Worm (Caenorhabditis elegans): ENCODE data around the gene ZK856.7.

ZK856.7 gene

ce11 chrV:10238665-10239064 lies 36.8 kb downstream of the ZK856.7 start, which contains the start of gene fubl-1:
Gene fubl-1 (minus strand): TSS chrV:10238866.
- TF ChIP-seq lin-39 (tag; optimal IDR thresholded peaks at IDR 0.05) (no peak), C34F6.9 (tag; optimal IDR thresholded peaks at IDR 0.05) (peak; percentile 50), ama-1 (optimal IDR thresholded peaks at IDR 0.05) (peak; percentile 29), lsy-2 (tag; optimal IDR thresholded peaks at IDR 0.05) (peak in 1 of 2 experiments; percentile 43), ztf-11 (tag; optimal IDR thresholded peaks at IDR 0.05) (no peak), lin-11 (tag; optimal IDR thresholded peaks at IDR 0.05) (peak; percentile 64), unc-55 (GFP tag; optimal IDR thresholded peaks at IDR 0.05) (peak; percentile 33), aly-2 (tag; optimal IDR thresholded peaks at IDR 0.05) (no peak), nhr-129 (tag; optimal IDR thresholded peaks at IDR 0.05) (peak; percentile 29)

ce11 chrV:10239861-10240260 lies 38.0 kb downstream of the ZK856.7 start, which contains the start of gene fipr-8:
Gene fipr-8 (minus strand): TSS chrV:10239961.
- TF ChIP-seq mab-5 (tag; optimal IDR thresholded peaks at IDR 0.05) (no peak), C34F6.9 (tag; optimal IDR thresholded peaks at IDR 0.05) (no peak), mbf-1 (tag; optimal IDR thresholded peaks at IDR 0.05) (no peak), zag-1 (tag; optimal IDR thresholded peaks at IDR 0.05) (no peak), fos-1 (tag; optimal IDR thresholded peaks at IDR 0.05) (no peak)

- TF ChIP-seq zag-1 (tag; optimal IDR thresholded peaks at IDR 0.05), result no peak
- no peak for TF ChIP-seq sma-9 (GFP tag; optimal IDR thresholded peaks at IDR 0.05)
- no peak for TF ChIP-seq sma-9 (tag; optimal IDR thresholded peaks at IDR 0.05)
- no peak for TF ChIP-seq elt-3 (tag; optimal IDR thresholded peaks at IDR 0.05)
- no peak for TF ChIP-seq nhr-129 (tag; optimal IDR thresholded peaks at IDR 0.05)
- TF ChIP-seq C34F6.9 (tag; optimal IDR thresholded peaks at IDR 0.05), result no peak
- TF ChIP-seq nhr-237 (tag; optimal IDR thresholded peaks at IDR 0.05), result no peak
- no peak for TF ChIP-seq blmp-1 (tag; optimal IDR thresholded peaks at IDR 0.05; ENCODE audit: insufficient read depth)
- no peak for TF ChIP-seq lsy-2 (tag; optimal IDR thresholded peaks at IDR 0.05)
- no peak for TF ChIP-seq nhr-21 (tag; optimal IDR thresholded peaks at IDR 0.05)
- TF ChIP-seq egl-27 (tag; optimal IDR thresholded peaks at IDR 0.05), result no peak
- no peak for TF ChIP-seq unc-62 (GFP tag; optimal IDR thresholded peaks at IDR 0.05)
- TF ChIP-seq nhr-6 (tag; optimal IDR thresholded peaks at IDR 0.05), result no peak
Measured at ce11 chrV:10241121-10241803, 39.4 kb downstream of the ZK856.7 start, which contains the start of the genes C12D8.21 and col-148. Gene C12D8.21 (minus strand): TSS chrV:10241188. Gene col-148 (plus strand): TSS chrV:10241753.

ce11 chrV:10243105-10243504 lies 41.2 kb downstream of the ZK856.7 start, which contains the start of gene C12D8.9:
Gene C12D8.9 (minus strand): TSS chrV:10243205.
- no peak for TF ChIP-seq nhr-23 (tag; optimal IDR thresholded peaks at IDR 0.05)
- no peak for TF ChIP-seq lin-13 (GFP tag; optimal IDR thresholded peaks at IDR 0.05)
- TF ChIP-seq ztf-11 (tag; optimal IDR thresholded peaks at IDR 0.05), result no peak
- no peak for TF ChIP-seq nhr-129 (tag; optimal IDR thresholded peaks at IDR 0.05)
- no peak for TF ChIP-seq sma-3 (GFP tag; optimal IDR thresholded peaks at IDR 0.05)
- TF ChIP-seq alr-1 (tag; optimal IDR thresholded peaks at IDR 0.05), result no peak
- no peak for TF ChIP-seq ZK546.5 (tag; optimal IDR thresholded peaks at IDR 0.05)

ce11 chrV:10244018-10244720 lies 42.3 kb downstream of the ZK856.7 start:
- TF ChIP-seq sma-9 (GFP tag; optimal IDR thresholded peaks at IDR 0.05), result peak; percentile 41
- no peak for TF ChIP-seq sma-9 (tag; optimal IDR thresholded peaks at IDR 0.05)
- TF ChIP-seq unc-55 (GFP tag; optimal IDR thresholded peaks at IDR 0.05), result no peak
- no peak for TF ChIP-seq lin-39 (tag; optimal IDR thresholded peaks at IDR 0.05)
- no peak for TF ChIP-seq R02D3.7 (tag; optimal IDR thresholded peaks at IDR 0.05)
- no peak for TF ChIP-seq ztf-11 (tag; optimal IDR thresholded peaks at IDR 0.05)
- TF ChIP-seq unc-39 (tag; optimal IDR thresholded peaks at IDR 0.05), result no peak
- no peak for TF ChIP-seq ztf-1 (GFP tag; conservative IDR thresholded peaks at IDR 0.05)
- TF ChIP-seq nhr-77 (tag; optimal IDR thresholded peaks at IDR 0.05), result no peak
- no peak for TF ChIP-seq skn-1 (tag; optimal IDR thresholded peaks at IDR 0.05)
- no peak for TF ChIP-seq ztf-4 (tag; optimal IDR thresholded peaks at IDR 0.05)
- TF ChIP-seq lsy-2 (tag; optimal IDR thresholded peaks at IDR 0.05), result no peak
- no peak for TF ChIP-seq nhr-129 (tag; optimal IDR thresholded peaks at IDR 0.05)
- TF ChIP-seq fos-1 (tag; optimal IDR thresholded peaks at IDR 0.05), result peak; percentile 46

Data from whole organism, L2 larva.